Fruit fly (Drosophila melanogaster) S2 (cell line): Measurements from ENCODE around the gene CG7888.

ENCODE experiments used
- CG8478 ChIP-seq: fragments of >200 bp; optimal IDR thresholded peaks from 2 replicates; lab custom pipeline; 2018
- CTCF ChIP-seq, 2 experiments: fragments of >200 bp; optimal IDR thresholded peaks; 2 replicates each; lab custom pipeline; 2018

- TF ChIP-seq CG8478 (no peak), CTCF (optimal IDR thresholded peaks at IDR 0.05; lab: Kevin White, UChicago) (no peak)
Measured at dm6 chr3L:11101598-11101997, 47.8 kb downstream of the CG7888 start, which contains the start of gene Elo68beta.
